Fruit fly (Drosophila melanogaster) whole organism, embryonic: ENCODE data around the gene CG14100.

Experiments used
- Adf1 ChIP-seq: fragments of 200-800 bp; sonication (Bioruptor generic); IDR thresholded peaks from 2 replicates; pipeline ENCODE4 v1.3.6; 2022; ENCODE audit warnings: missing biosample characterization, missing genetic modification characterization
- Atf-2 ChIP-seq: fragments of 200-800 bp; sonication (Bioruptor generic); optimal IDR thresholded peaks from 2 replicates; lab custom pipeline; 2016; ENCODE audit warnings: missing biosample characterization, missing genetic modification characterization
- BtbVII ChIP-seq: fragments of 200-800 bp; sonication (Bioruptor generic); optimal IDR thresholded peaks from 3 replicates; lab custom pipeline; 2017; ENCODE audit warnings: missing biosample characterization, mild to moderate bottlenecking, missing genetic modification characterization
- CG10209 ChIP-seq: fragments of 200-800 bp; sonication (Bioruptor generic); optimal IDR thresholded peaks from 3 replicates; lab custom pipeline; 2017; ENCODE audit warnings: missing biosample characterization, mild to moderate bottlenecking, missing genetic modification characterization, missing genetic modification reagents
- CG11560 ChIP-seq: fragments of 200-800 bp; sonication (Bioruptor generic); IDR thresholded peaks from 3 replicates; pipeline ENCODE4 v1.3.6; 2022; ENCODE audit warnings: missing biosample characterization, missing genetic modification characterization
- CG1233 ChIP-seq: fragments of 200-800 bp; sonication (Bioruptor generic); optimal IDR thresholded peaks from 4 replicates; lab custom pipeline; 2018; ENCODE audit warnings: missing biosample characterization, mild to moderate bottlenecking, missing genetic modification characterization
- CG12659 ChIP-seq: fragments of 200-800 bp; sonication (Bioruptor generic); optimal IDR thresholded peaks from 3 replicates; lab custom pipeline; 2017; ENCODE audit warnings: mild to moderate bottlenecking, missing biosample characterization, missing genetic modification reagents, missing genetic modification characterization
- CG12769 ChIP-seq: fragments of 200-800 bp; sonication (Bioruptor generic); optimal IDR thresholded peaks from 2 replicates; lab custom pipeline; 2019; ENCODE audit warnings: missing biosample characterization, mild to moderate bottlenecking, missing genetic modification characterization, moderate library complexity
- CG14860 ChIP-seq: fragments of 200-800 bp; sonication (Bioruptor generic); IDR thresholded peaks from 3 replicates; pipeline ENCODE4 v1.3.6; 2022; ENCODE audit warnings: missing biosample characterization, missing genetic modification characterization; ENCODE audit not compliant: partially characterized antibody
- CG17385 ChIP-seq: fragments of 200-800 bp; sonication (Bioruptor generic); optimal IDR thresholded peaks from 3 replicates; lab custom pipeline; 2018; ENCODE audit warnings: missing biosample characterization, mild to moderate bottlenecking, missing genetic modification characterization
- CG2199 ChIP-seq: fragments of 200-800 bp; sonication (Bioruptor generic); IDR thresholded peaks from 3 replicates; pipeline ENCODE4 v1.3.6; 2022; ENCODE audit warnings: missing biosample characterization, missing genetic modification characterization
- CG31441 ChIP-seq: fragments of 200-800 bp; sonication (Bioruptor generic); IDR thresholded peaks from 2 replicates; pipeline ENCODE4 v1.3.6; 2022; ENCODE audit warnings: missing biosample characterization, missing genetic modification characterization
- CG34224 ChIP-seq: fragments of 200-800 bp; sonication (Bioruptor generic); IDR thresholded peaks from 3 replicates; pipeline ENCODE4 v1.3.6; 2022; ENCODE audit warnings: missing biosample characterization, missing genetic modification characterization; ENCODE audit not compliant: partially characterized antibody
- CG4424 ChIP-seq: fragments of 200-800 bp; sonication (Bioruptor generic); optimal IDR thresholded peaks from 3 replicates; lab custom pipeline; 2016; ENCODE audit warnings: missing biosample characterization, missing genetic modification characterization
- CG5180 ChIP-seq: fragments of 200-800 bp; sonication (Bioruptor generic); optimal IDR thresholded peaks from 3 replicates; lab custom pipeline; 2017; ENCODE audit warnings: missing biosample characterization, missing genetic modification characterization, mild to moderate bottlenecking, moderate library complexity, missing genetic modification reagents
- CG5245 ChIP-seq: fragments of 200-800 bp; sonication (Bioruptor generic); optimal IDR thresholded peaks from 3 replicates; lab custom pipeline; 2016; ENCODE audit warnings: missing biosample characterization, missing genetic modification characterization
- CG7987 ChIP-seq: fragments of 200-800 bp; sonication (Bioruptor generic); optimal IDR thresholded peaks from 2 replicates; lab custom pipeline; 2018; ENCODE audit warnings: missing biosample characterization, mild to moderate bottlenecking, missing genetic modification characterization, moderate library complexity
- CG9797 ChIP-seq: fragments of 200-800 bp; sonication (Bioruptor generic); optimal IDR thresholded peaks from 3 replicates; lab custom pipeline; 2018; ENCODE audit warnings: missing biosample characterization, mild to moderate bottlenecking, missing genetic modification characterization
- CHES-1-like ChIP-seq: fragments of 200-800 bp; sonication (Bioruptor generic); optimal IDR thresholded peaks from 2 replicates; lab custom pipeline; 2016; ENCODE audit warnings: missing biosample characterization, missing genetic modification characterization
- Dip3 ChIP-seq: fragments of 200-800 bp; sonication (Bioruptor generic); optimal IDR thresholded peaks from 3 replicates; lab custom pipeline; 2016; ENCODE audit warnings: missing biosample characterization, missing genetic modification characterization
- Eip74EF ChIP-seq, 2 experiments: fragments of 200-800 bp in 1 of 2; fragments of >200 bp in 1 of 2; sonication (Bioruptor generic) in 1 of 2; optimal IDR thresholded peaks; 2 replicates each; lab custom pipeline; 2017 to 2019; ENCODE audit warnings: missing biosample characterization in 2 of 2, missing genetic modification characterization in 2 of 2, mild to moderate bottlenecking in 1 of 2, moderate library complexity in 1 of 2
- GATAe ChIP-seq: fragments of 200-800 bp; sonication (Bioruptor generic); conservative IDR thresholded peaks from 2 replicates; pipeline ENCODE4 v1.3.6; 2022; ENCODE audit warnings: missing biosample characterization, missing genetic modification characterization
- H2.0 ChIP-seq: fragments of 200-800 bp; sonication (Bioruptor generic); IDR thresholded peaks from 2 replicates; pipeline ENCODE4 v1.3.6; 2022; ENCODE audit warnings: missing biosample characterization, missing genetic modification characterization
- HLH54F ChIP-seq: fragments of 200-800 bp; sonication (Bioruptor generic); optimal IDR thresholded peaks from 3 replicates; lab custom pipeline; 2016; ENCODE audit warnings: missing biosample characterization, missing genetic modification characterization
- Hr78 ChIP-seq, 2 experiments: fragments of 200-800 bp in 1 of 2; fragments of >200 bp in 1 of 2; sonication (Bioruptor generic) in 1 of 2; optimal IDR thresholded peaks; 2 replicates each; lab custom pipeline; 2017 to 2019; ENCODE audit warnings: missing biosample characterization in 2 of 2, missing genetic modification characterization in 2 of 2, mild to moderate bottlenecking in 1 of 2, moderate library complexity in 1 of 2
- Hsf ChIP-seq: fragments of 200-800 bp; sonication (Bioruptor generic); optimal IDR thresholded peaks from 3 replicates; lab custom pipeline; 2016; ENCODE audit warnings: missing biosample characterization, missing genetic modification characterization
- Meics ChIP-seq: fragments of 200-800 bp; sonication (Bioruptor generic); optimal IDR thresholded peaks from 2 replicates; lab custom pipeline; 2017; ENCODE audit warnings: missing biosample characterization, mild to moderate bottlenecking, missing genetic modification characterization
- NfI ChIP-seq: fragments of 200-800 bp; sonication (Bioruptor generic); optimal IDR thresholded peaks from 3 replicates; lab custom pipeline; 2018; ENCODE audit warnings: missing biosample characterization, mild to moderate bottlenecking, missing genetic modification characterization, moderate library complexity
- Oli ChIP-seq: fragments of 200-800 bp; sonication (Bioruptor generic); optimal IDR thresholded peaks from 2 replicates; lab custom pipeline; 2018; ENCODE audit warnings: missing biosample characterization, mild to moderate bottlenecking, missing genetic modification characterization, moderate library complexity
- Sin3A ChIP-seq: fragments of >200 bp; optimal IDR thresholded peaks from 2 replicates; lab custom pipeline; 2018
- Six4 ChIP-seq: fragments of 200-800 bp; sonication (Bioruptor generic); optimal IDR thresholded peaks from 2 replicates; lab custom pipeline; 2016; ENCODE audit warnings: missing biosample characterization, missing genetic modification characterization
- aop ChIP-seq: fragments of 200-800 bp; sonication (Bioruptor generic); IDR thresholded peaks from 2 replicates; pipeline ENCODE4 v1.3.6; 2022; ENCODE audit warnings: missing biosample characterization, missing genetic modification characterization
- bcd ChIP-seq: fragments of 200-800 bp; sonication (Bioruptor generic); optimal IDR thresholded peaks from 2 replicates; lab custom pipeline; 2017; ENCODE audit warnings: missing biosample characterization, mild to moderate bottlenecking, missing genetic modification characterization
- cad ChIP-seq: fragments of >200 bp; optimal IDR thresholded peaks from 2 replicates; lab custom pipeline; 2017; ENCODE audit warnings: missing biosample characterization, missing genetic modification characterization
- chif ChIP-seq, 2 experiments: fragments of 200-800 bp; sonication (Bioruptor generic); optimal IDR thresholded peaks; 3 replicates each; lab custom pipeline; 2016; ENCODE audit warnings: missing biosample characterization in 2 of 2, missing genetic modification characterization in 2 of 2
- crol ChIP-seq: fragments of 200-800 bp; sonication (Bioruptor generic); IDR thresholded peaks from 2 replicates; pipeline ENCODE4 v1.3.6; 2022; ENCODE audit warnings: missing biosample characterization, missing genetic modification characterization
- da ChIP-seq: fragments of 200-800 bp; sonication (Bioruptor generic); optimal IDR thresholded peaks from 2 replicates; lab custom pipeline; 2016; ENCODE audit warnings: missing biosample characterization, missing genetic modification characterization
- dm ChIP-seq: fragments of 200-800 bp; sonication (Bioruptor generic); optimal IDR thresholded peaks from 3 replicates; lab custom pipeline; 2016; ENCODE audit warnings: missing biosample characterization, missing genetic modification characterization
- en ChIP-seq: fragments of 200-800 bp; sonication (Bioruptor generic); optimal IDR thresholded peaks from 2 replicates; lab custom pipeline; 2016; ENCODE audit warnings: missing biosample characterization, missing genetic modification characterization
- hbn ChIP-seq: fragments of 200-800 bp; sonication (Bioruptor generic); IDR thresholded peaks from 2 replicates; pipeline ENCODE4 v1.3.6; 2022; ENCODE audit warnings: missing biosample characterization, missing genetic modification characterization; ENCODE audit not compliant: partially characterized antibody
- kah ChIP-seq: fragments of 200-800 bp; sonication (Bioruptor generic); optimal IDR thresholded peaks from 2 replicates; lab custom pipeline; 2018; ENCODE audit warnings: missing biosample characterization, mild to moderate bottlenecking, missing genetic modification characterization
- odd ChIP-seq: fragments of 200-800 bp; sonication (Bioruptor generic); optimal IDR thresholded peaks from 2 replicates; lab custom pipeline; 2017; ENCODE audit warnings: missing biosample characterization, mild to moderate bottlenecking, missing genetic modification characterization
- pb ChIP-seq: fragments of 200-800 bp; sonication (Bioruptor generic); optimal IDR thresholded peaks from 3 replicates; lab custom pipeline; 2016; ENCODE audit warnings: missing biosample characterization, missing genetic modification characterization
- pzg ChIP-seq: fragments of 200-800 bp; sonication (Bioruptor generic); optimal IDR thresholded peaks from 3 replicates; lab custom pipeline; 2018; ENCODE audit warnings: missing biosample characterization, mild to moderate bottlenecking, missing genetic modification characterization, moderate library complexity
- seq ChIP-seq: fragments of 200-800 bp; sonication (Bioruptor generic); IDR thresholded peaks from 2 replicates; pipeline ENCODE4 v1.3.6; 2022; ENCODE audit warnings: missing biosample characterization, missing genetic modification characterization
- sim ChIP-seq: fragments of 200-800 bp; sonication (Bioruptor generic); IDR thresholded peaks from 2 replicates; pipeline ENCODE4 v1.3.6; 2022; ENCODE audit warnings: missing biosample characterization, missing genetic modification characterization
- slou ChIP-seq: fragments of 200-800 bp; sonication (Bioruptor generic); optimal IDR thresholded peaks from 3 replicates; lab custom pipeline; 2016; ENCODE audit warnings: missing biosample characterization, missing genetic modification characterization
- sr ChIP-seq: fragments of 200-800 bp; sonication (Bioruptor generic); IDR thresholded peaks from 3 replicates; pipeline ENCODE4 v1.3.6; 2022; ENCODE audit warnings: missing biosample characterization, missing genetic modification characterization
- sug ChIP-seq: fragments of 200-800 bp; optimal IDR thresholded peaks from 2 replicates; lab custom pipeline; 2019; ENCODE audit warnings: missing biosample characterization, mild to moderate bottlenecking, missing genetic modification characterization, moderate library complexity

The CG14100 gene

DNA sequence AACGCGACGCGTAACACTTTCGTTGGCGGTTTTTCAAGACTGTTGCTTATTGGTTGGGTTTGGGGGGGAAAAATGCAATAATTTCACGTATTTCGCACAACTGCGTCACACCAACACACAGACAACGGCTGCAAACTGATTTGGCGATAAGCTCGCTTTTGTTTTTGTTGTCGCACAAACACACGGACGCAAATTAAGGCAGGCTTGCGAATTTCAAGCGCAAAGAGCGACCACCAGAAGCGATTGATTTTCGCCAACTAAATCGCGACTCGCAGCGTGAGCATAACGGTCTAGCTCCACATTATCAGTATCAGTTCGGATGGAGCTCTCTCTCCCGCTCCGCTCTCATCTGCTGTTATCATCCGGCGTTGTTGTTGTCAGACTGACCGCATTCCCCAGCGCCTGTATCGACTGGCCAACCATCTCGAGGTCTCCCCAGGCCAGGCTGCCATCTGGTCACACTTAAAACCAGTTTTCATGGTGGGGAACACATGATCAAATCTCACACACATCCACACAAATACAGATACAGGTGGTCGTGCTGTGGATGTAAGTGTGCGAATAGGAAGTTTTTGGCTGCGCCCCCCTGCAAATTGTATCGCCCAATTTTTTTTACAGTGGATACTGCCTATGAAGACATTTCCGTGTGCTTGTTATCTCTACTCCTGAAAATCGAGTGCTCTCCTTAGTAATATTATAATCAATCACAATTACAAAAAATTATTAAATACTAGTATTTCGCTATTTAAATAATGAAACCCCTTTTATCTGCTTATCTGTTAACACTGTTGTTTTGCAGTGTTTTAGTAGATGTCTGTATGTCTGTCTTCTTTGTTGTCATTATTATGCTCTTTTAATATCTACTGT is 42.7 kb upstream of the CG14100 start (continued):
- TF ChIP-seq sr (GFP tag; lab: Robert Waterston, UW): no peak
- no peak for TF ChIP-seq cad (GFP tag; lab: Kevin White, UChicago)
- peak; percentile 47 for TF ChIP-seq bcd (GFP tag; lab: Kevin White, UChicago)
- no peak for TF ChIP-seq CG14860 (GFP tag; lab: Robert Waterston, UW)
- peak; percentile 59; the same call in 1 of the 3 replicates for TF ChIP-seq CG34224
- 0 out of 2 replicates have a peak, but pooled peaks have one; percentile 54 for TF ChIP-seq seq (GFP tag; lab: Robert Waterston, UW)
- peak; percentile 56 for TF ChIP-seq odd
- peak; percentile 55 for TF ChIP-seq BtbVII (GFP tag; lab: Kevin White, UChicago)
- no peak for TF ChIP-seq CG5180
- peak in 1 of 2 experiments; percentile 75 for TF ChIP-seq Eip74EF (GFP tag; optimal IDR thresholded peaks at IDR 0.05; lab: Kevin White, UChicago)
- TF ChIP-seq Atf-2 (GFP tag; lab: Kevin White, UChicago): no peak
- TF ChIP-seq CG2199: peak; percentile 72; the same call in 1 of the 3 replicates
- no peak for TF ChIP-seq da (GFP tag; lab: Kevin White, UChicago)
- TF ChIP-seq pzg (GFP tag; lab: Kevin White, UChicago): peak; percentile 44
- TF ChIP-seq hbn (GFP tag; lab: Robert Waterston, UW): no peak
- no peak for TF ChIP-seq en (GFP tag; lab: Kevin White, UChicago)
- TF ChIP-seq CG5245 (GFP tag; lab: Kevin White, UChicago): no peak
- TF ChIP-seq GATAe: peak; percentile 41
- TF ChIP-seq crol: 0 out of 2 replicates have a peak, but pooled peaks have one; percentile 37
- TF ChIP-seq H2.0 (GFP tag; lab: Robert Waterston, UW): peak; percentile 22; the same call in 1 of the 2 replicates
- TF ChIP-seq sug (tag; lab: Kevin White, UChicago): peak; percentile 100
- no peak for TF ChIP-seq aop
- no peak for TF ChIP-seq sim (GFP tag; lab: Robert Waterston, UW)
- TF ChIP-seq Six4: peak; percentile 21
- TF ChIP-seq kah (GFP tag; lab: Kevin White, UChicago): peak; percentile 83
- TF ChIP-seq CG4424 (GFP tag; lab: Kevin White, UChicago): peak; percentile 35
- no peak for TF ChIP-seq Oli (tag; lab: Kevin White, UChicago)
- peak; percentile 51 for TF ChIP-seq CG12659 (GFP tag; lab: Kevin White, UChicago)
- no peak for TF ChIP-seq Sin3A (lab: Kevin White, UChicago)
- peak; percentile 43 for TF ChIP-seq CG17385 (GFP tag; lab: Kevin White, UChicago)
- no peak for TF ChIP-seq chif (GFP tag; optimal IDR thresholded peaks at IDR 0.05; lab: Kevin White, UChicago)
- peak; percentile 65 for TF ChIP-seq CG9797 (GFP tag; lab: Kevin White, UChicago)
- peak; percentile 80 for TF ChIP-seq CG12769 (tag; lab: Kevin White, UChicago)
- TF ChIP-seq Hsf: peak; percentile 65
- TF ChIP-seq CG31441 (GFP tag; lab: Robert Waterston, UW): peak; percentile 42
- TF ChIP-seq CHES-1-like: no peak
- no peak for TF ChIP-seq pb (GFP tag; lab: Kevin White, UChicago)
- TF ChIP-seq Meics: peak; percentile 74
- peak; percentile 60 for TF ChIP-seq HLH54F
- no peak for TF ChIP-seq CG11560 (tag; lab: Robert Waterston, UW)
- TF ChIP-seq Dip3 (GFP tag; lab: Kevin White, UChicago): peak; percentile 57
- TF ChIP-seq Adf1 (GFP tag; lab: Robert Waterston, UW): peak; percentile 57; the same call in 1 of the 2 replicates
- TF ChIP-seq NfI (GFP tag; lab: Kevin White, UChicago): peak; percentile 53
- no peak for TF ChIP-seq slou (GFP tag; lab: Kevin White, UChicago)
- TF ChIP-seq CG1233 (GFP tag; lab: Kevin White, UChicago): peak; percentile 47
- TF ChIP-seq dm (GFP tag; lab: Kevin White, UChicago): no peak
- TF ChIP-seq Hr78 (GFP tag; optimal IDR thresholded peaks at IDR 0.05; lab: Kevin White, UChicago): no peak
- TF ChIP-seq CG7987 (GFP tag; lab: Kevin White, UChicago): peak; percentile 10
- peak; percentile 59 for TF ChIP-seq CG10209 (GFP tag; lab: Kevin White, UChicago)
